Worm (Caenorhabditis elegans) whole organism, L1 larva: ENCODE measurements around the gene ttc-37.

ENCODE experiments used
- aly-2 ChIP-seq: fragments of 150-350 bp; optimal IDR thresholded peaks from 2 replicates; lab custom pipeline; 2014; ENCODE audit warnings: missing biosample characterization, missing genetic modification characterization
- blmp-1 ChIP-seq: fragments of 150-350 bp; optimal IDR thresholded peaks from 2 replicates; lab custom pipeline; 2014; ENCODE audit warnings: missing biosample characterization, missing genetic modification characterization
- mep-1 ChIP-seq: fragments of 150-350 bp; optimal IDR thresholded peaks from 2 replicates; lab custom pipeline; 2014; ENCODE audit warnings: missing biosample characterization, missing genetic modification characterization
- nhr-28 ChIP-seq: fragments of 150-350 bp; optimal IDR thresholded peaks from 2 replicates; lab custom pipeline; 2014; ENCODE audit warnings: missing biosample characterization, missing genetic modification characterization

- TF ChIP-seq blmp-1, result no peak
- no peak for TF ChIP-seq nhr-28 (tag; lab: Kevin White, UChicago)
- no peak for TF ChIP-seq aly-2 (tag; lab: Kevin White, UChicago)
- no peak for TF ChIP-seq mep-1 (tag; lab: Kevin White, UChicago)
These were observed 55.2 kb downstream of the ttc-37 start, which contains the start of gene srt-70 for ce11 chrV:5259448-5259847.
